Fruit fly (Drosophila melanogaster): Measurements from ENCODE around the gene Atg16.

dm6 chr3R:29816266-29816665, 18.6 kb downstream of the Atg16 start, which contains the start of gene Vps16B:
- no peak for TF ChIP-seq nom (GFP tag; optimal IDR thresholded peaks at IDR 0.05)
- no peak for TF ChIP-seq CG18599 (GFP tag; optimal IDR thresholded peaks at IDR 0.05)
- TF ChIP-seq Dll (GFP tag; IDR thresholded peaks at IDR 0.05; ENCODE audit: partially characterized antibody): peak; percentile 51; the same call in 1 of the 4 replicates
- no peak for TF ChIP-seq Mrtf (GFP tag; IDR thresholded peaks at IDR 0.05)
- no peak for TF ChIP-seq CG11398 (GFP tag; optimal IDR thresholded peaks at IDR 0.05)
- TF ChIP-seq slp2 (GFP tag; optimal IDR thresholded peaks at IDR 0.05): no peak

Data from whole organism, embryonic.